Worm (Caenorhabditis elegans) whole organism, young adult: Measurements from ENCODE around the gene col-162.

Source experiments
- ama-1 ChIP-seq, 3 experiments: fragments of 150-350 bp in 1 of 3; sonication (generic microtip) in 2 of 3; optimal IDR thresholded peaks; 2 replicates each; lab custom pipeline; 2014 to 2018; ENCODE audit warnings: missing biosample characterization in 2 of 3, missing genetic modification characterization in 2 of 3, missing genetic modification reagents in 2 of 3
- nfya-1 ChIP-seq: sonication (generic microtip); optimal IDR thresholded peaks from 2 replicates; lab custom pipeline; 2017; ENCODE audit warnings: antibody characterized with exemption, missing compliant biosample characterization, missing genetic modification characterization, borderline replicate concordance; ENCODE audit not compliant: insufficient read depth
- pha-4 ChIP-seq: fragments of 150-350 bp; sonication (generic microtip); optimal IDR thresholded peaks from 2 replicates; lab custom pipeline; 2014; ENCODE audit warnings: missing biosample characterization, missing genetic modification reagents, missing genetic modification characterization
- tlf-1 ChIP-seq: fragments of 200-800 bp; sonication (Bioruptor generic); optimal IDR thresholded peaks from 2 replicates; lab custom pipeline; 2018; ENCODE audit warnings: mild to moderate bottlenecking, missing genetic modification characterization, missing compliant biosample characterization

DNA sequence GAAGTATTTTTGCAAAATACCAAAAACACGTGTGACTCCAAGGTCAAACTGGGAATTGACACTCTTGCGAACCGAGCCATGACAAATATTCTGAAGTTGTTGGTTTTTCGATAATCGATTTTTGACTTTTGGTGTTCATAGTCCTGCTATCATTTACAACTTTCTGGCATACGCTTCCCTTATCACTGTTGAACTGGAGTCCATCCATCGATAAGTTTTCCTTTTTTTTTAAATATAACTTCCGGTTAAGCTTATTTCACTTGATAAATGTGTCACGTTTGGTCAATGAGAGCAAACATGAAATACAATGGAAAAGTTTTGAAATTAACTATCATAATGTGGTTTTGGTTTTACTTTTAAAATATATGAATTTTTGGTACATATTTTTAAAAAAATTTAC lies 20.1 kb upstream of the col-162 start:
- TF ChIP-seq nfya-1 (tag; lab: Kevin White, UChicago), result no peak
- TF ChIP-seq ama-1 (optimal IDR thresholded peaks at IDR 0.05; lab: Kevin White, UChicago), result no peak
- no peak for TF ChIP-seq ama-1 (GFP tag; optimal IDR thresholded peaks at IDR 0.05; lab: Kevin White, UChicago)
- no peak for TF ChIP-seq pha-4
- TF ChIP-seq tlf-1 (GFP tag; lab: Kevin White, UChicago), result no peak
